Fruit fly (Drosophila melanogaster) whole organism, embryonic: ENCODE data around the gene Art8.

ENCODE experiments used
- Aef1 ChIP-seq: fragments of 200-800 bp; sonication (Bioruptor generic); IDR thresholded peaks from 3 replicates; pipeline ENCODE4 v1.3.6; 2022; ENCODE audit warnings: missing biosample characterization, missing genetic modification characterization
- CG11560 ChIP-seq: fragments of 200-800 bp; sonication (Bioruptor generic); IDR thresholded peaks from 3 replicates; pipeline ENCODE4 v1.3.6; 2022; ENCODE audit warnings: missing biosample characterization, missing genetic modification characterization
- CG18262 ChIP-seq: fragments of 200-800 bp; optimal IDR thresholded peaks from 3 replicates; lab custom pipeline; 2019; ENCODE audit warnings: missing biosample characterization, mild to moderate bottlenecking, missing genetic modification characterization, moderate library complexity
- CG18476 ChIP-seq: fragments of 200-800 bp; sonication (Bioruptor generic); optimal IDR thresholded peaks from 2 replicates; lab custom pipeline; 2016; ENCODE audit warnings: missing biosample characterization, mild to moderate bottlenecking, missing genetic modification characterization
- CG18764 ChIP-seq: fragments of 200-800 bp; sonication (Bioruptor generic); optimal IDR thresholded peaks from 3 replicates; lab custom pipeline; 2016; ENCODE audit warnings: missing biosample characterization, missing genetic modification characterization
- CG2712 ChIP-seq: fragments of 200-800 bp; optimal IDR thresholded peaks from 3 replicates; lab custom pipeline; 2019; ENCODE audit warnings: missing biosample characterization, mild to moderate bottlenecking, missing genetic modification characterization, moderate library complexity
- CG30020 ChIP-seq: fragments of 200-800 bp; optimal IDR thresholded peaks from 2 replicates; lab custom pipeline; 2019; ENCODE audit warnings: missing biosample characterization, mild to moderate bottlenecking, missing genetic modification characterization, moderate library complexity
- CG5180 ChIP-seq: fragments of 200-800 bp; sonication (Bioruptor generic); optimal IDR thresholded peaks from 3 replicates; lab custom pipeline; 2017; ENCODE audit warnings: missing biosample characterization, missing genetic modification characterization, mild to moderate bottlenecking, moderate library complexity, missing genetic modification reagents
- CG9876 ChIP-seq: fragments of 200-800 bp; sonication (Bioruptor generic); optimal IDR thresholded peaks from 2 replicates; lab custom pipeline; 2016; ENCODE audit warnings: missing biosample characterization, missing genetic modification characterization
- CoRest ChIP-seq: fragments of 200-800 bp; sonication (Bioruptor generic); optimal IDR thresholded peaks from 3 replicates; lab custom pipeline; 2018; ENCODE audit warnings: missing biosample characterization, mild to moderate bottlenecking, missing genetic modification characterization, moderate library complexity
- D ChIP-seq, 2 experiments: fragments of 200-800 bp in 1 of 2; fragments of >200 bp in 1 of 2; sonication (Bioruptor generic) in 1 of 2; optimal IDR thresholded peaks; 2 replicates in 1 of 2; 3 replicates in 1 of 2; lab custom pipeline; 2017; ENCODE audit warnings: mild to moderate bottlenecking in 1 of 2, missing biosample characterization in 1 of 2, missing genetic modification characterization in 1 of 2, missing genetic modification reagents in 1 of 2
- Dll ChIP-seq: fragments of 200-800 bp; sonication (Bioruptor generic); IDR thresholded peaks from 4 replicates; pipeline ENCODE4 v1.3.6; 2022; ENCODE audit warnings: missing biosample characterization, missing genetic modification characterization; ENCODE audit not compliant: partially characterized antibody
- Dref ChIP-seq: fragments of 200-800 bp; sonication (Bioruptor generic); IDR thresholded peaks from 2 replicates; pipeline ENCODE4 v1.3.6; 2022; ENCODE audit warnings: missing biosample characterization, missing genetic modification characterization
- Fer3 ChIP-seq: fragments of 200-800 bp; sonication (Bioruptor generic); optimal IDR thresholded peaks from 2 replicates; lab custom pipeline; 2018; ENCODE audit warnings: missing biosample characterization, mild to moderate bottlenecking, missing genetic modification characterization, moderate library complexity
- HHEX ChIP-seq: fragments of 200-800 bp; sonication (Bioruptor generic); optimal IDR thresholded peaks from 3 replicates; lab custom pipeline; 2017; ENCODE audit warnings: missing biosample characterization, mild to moderate bottlenecking, missing genetic modification characterization, missing genetic modification reagents
- Hmr ChIP-seq: fragments of 200-800 bp; sonication (Bioruptor generic); optimal IDR thresholded peaks from 3 replicates; lab custom pipeline; 2017; ENCODE audit warnings: mild to moderate bottlenecking, missing biosample characterization, missing genetic modification reagents, missing genetic modification characterization
- Lpt ChIP-seq: fragments of >200 bp; optimal IDR thresholded peaks from 2 replicates; lab custom pipeline; 2018; ENCODE audit warnings: missing biosample characterization, missing genetic modification characterization
- Mrtf ChIP-seq: fragments of 200-800 bp; sonication (Bioruptor generic); IDR thresholded peaks from 3 replicates; pipeline ENCODE4 v1.3.6; 2022; ENCODE audit warnings: missing biosample characterization, missing genetic modification characterization
- NFAT ChIP-seq: fragments of 200-800 bp; sonication (Bioruptor generic); IDR thresholded peaks from 2 replicates; pipeline ENCODE4 v1.3.6; 2022; ENCODE audit warnings: missing biosample characterization, missing genetic modification characterization
- Oli ChIP-seq: fragments of 200-800 bp; sonication (Bioruptor generic); optimal IDR thresholded peaks from 2 replicates; lab custom pipeline; 2018; ENCODE audit warnings: missing biosample characterization, mild to moderate bottlenecking, missing genetic modification characterization, moderate library complexity
- Ptx1 ChIP-seq: fragments of 200-800 bp; sonication (Bioruptor generic); IDR thresholded peaks from 2 replicates; pipeline ENCODE4 v1.3.6; 2022; ENCODE audit warnings: missing biosample characterization, missing genetic modification characterization
- Scr ChIP-seq: fragments of 200-800 bp; sonication (Bioruptor generic); IDR thresholded peaks from 2 replicates; pipeline ENCODE4 v1.3.6; 2022; ENCODE audit warnings: missing biosample characterization, missing genetic modification characterization; ENCODE audit not compliant: partially characterized antibody
- Sox100B ChIP-seq: fragments of 200-800 bp; sonication (Bioruptor generic); optimal IDR thresholded peaks from 3 replicates; lab custom pipeline; 2018; ENCODE audit warnings: missing biosample characterization, mild to moderate bottlenecking, missing genetic modification characterization
- YL-1 ChIP-seq: fragments of 200-800 bp; sonication (Bioruptor generic); optimal IDR thresholded peaks from 3 replicates; lab custom pipeline; 2017; ENCODE audit warnings: missing biosample characterization, mild to moderate bottlenecking, missing genetic modification characterization
- al ChIP-seq: fragments of 200-800 bp; sonication (Bioruptor generic); IDR thresholded peaks from 2 replicates; pipeline ENCODE4 v1.3.6; 2022; ENCODE audit warnings: missing biosample characterization, missing genetic modification characterization
- ase ChIP-seq: fragments of 200-800 bp; sonication (Bioruptor generic); IDR thresholded peaks from 3 replicates; pipeline ENCODE4 v1.3.6; 2022; ENCODE audit warnings: missing biosample characterization, missing genetic modification characterization
- br ChIP-seq: fragments of >200 bp; optimal IDR thresholded peaks from 2 replicates; lab custom pipeline; 2017
- caup ChIP-seq: fragments of 200-800 bp; sonication (Bioruptor generic); optimal IDR thresholded peaks from 3 replicates; lab custom pipeline; 2017; ENCODE audit warnings: missing biosample characterization, mild to moderate bottlenecking, missing genetic modification characterization, moderate library complexity; ENCODE audit not compliant: severe bottlenecking
- chinmo ChIP-seq: fragments of 200-800 bp; sonication (Bioruptor generic); IDR thresholded peaks from 4 replicates; pipeline ENCODE4 v1.3.6; 2022; ENCODE audit warnings: missing biosample characterization, missing genetic modification characterization; ENCODE audit not compliant: partially characterized antibody
- crol ChIP-seq: fragments of 200-800 bp; sonication (Bioruptor generic); IDR thresholded peaks from 2 replicates; pipeline ENCODE4 v1.3.6; 2022; ENCODE audit warnings: missing biosample characterization, missing genetic modification characterization
- da ChIP-seq: fragments of 200-800 bp; sonication (Bioruptor generic); optimal IDR thresholded peaks from 2 replicates; lab custom pipeline; 2016; ENCODE audit warnings: missing biosample characterization, missing genetic modification characterization
- en ChIP-seq: fragments of 200-800 bp; sonication (Bioruptor generic); optimal IDR thresholded peaks from 2 replicates; lab custom pipeline; 2016; ENCODE audit warnings: missing biosample characterization, missing genetic modification characterization
- esg ChIP-seq: fragments of 200-800 bp; sonication (Bioruptor generic); conservative IDR thresholded peaks from 2 replicates; pipeline ENCODE4 v1.3.6; 2022; ENCODE audit warnings: missing biosample characterization, missing genetic modification characterization
- eyg ChIP-seq: fragments of 200-800 bp; sonication (Bioruptor generic); optimal IDR thresholded peaks from 3 replicates; lab custom pipeline; 2016; ENCODE audit warnings: missing biosample characterization, missing genetic modification characterization
- fd102C ChIP-seq: fragments of 200-800 bp; sonication (Bioruptor generic); optimal IDR thresholded peaks from 2 replicates; lab custom pipeline; 2018; ENCODE audit warnings: missing biosample characterization, mild to moderate bottlenecking, missing genetic modification characterization, moderate library complexity
- gsb ChIP-seq: fragments of 200-800 bp; sonication (Bioruptor generic); IDR thresholded peaks from 2 replicates; pipeline ENCODE4 v1.3.6; 2022; ENCODE audit warnings: missing biosample characterization, missing genetic modification characterization
- gsb-n ChIP-seq: fragments of 200-800 bp; sonication (Bioruptor generic); optimal IDR thresholded peaks from 3 replicates; lab custom pipeline; 2018; ENCODE audit warnings: missing biosample characterization, mild to moderate bottlenecking, missing genetic modification characterization
- hkb ChIP-seq, 2 experiments: fragments of 200-800 bp in 1 of 2; fragments of >200 bp in 1 of 2; sonication (Bioruptor generic) in 1 of 2; IDR thresholded peaks in 1 of 2; optimal IDR thresholded peaks in 1 of 2; 2 replicates each; pipeline versions ENCODE4 v1.3.6 to Lab custom; 2017 to 2022; ENCODE audit warnings: missing biosample characterization in 1 of 2, missing genetic modification characterization in 1 of 2
- hth ChIP-seq: fragments of >200 bp; optimal IDR thresholded peaks from 2 replicates; lab custom pipeline; 2017; ENCODE audit warnings: inconsistent platforms
- jing ChIP-seq: fragments of 200-800 bp; sonication (Bioruptor generic); optimal IDR thresholded peaks from 2 replicates; lab custom pipeline; 2018; ENCODE audit warnings: missing biosample characterization, mild to moderate bottlenecking, missing genetic modification characterization
- knrl ChIP-seq: fragments of 200-800 bp; sonication (Bioruptor generic); IDR thresholded peaks from 3 replicates; pipeline ENCODE4 v1.3.6; 2022; ENCODE audit warnings: missing biosample characterization, missing genetic modification characterization; ENCODE audit not compliant: partially characterized antibody
- org-1 ChIP-seq: fragments of 200-800 bp; sonication (Bioruptor generic); optimal IDR thresholded peaks from 2 replicates; lab custom pipeline; 2017; ENCODE audit warnings: missing biosample characterization, missing genetic modification characterization
- pho ChIP-seq: fragments of 200-800 bp; sonication (Bioruptor generic); optimal IDR thresholded peaks from 2 replicates; lab custom pipeline; 2016; ENCODE audit warnings: missing biosample characterization, missing genetic modification characterization
- pnt ChIP-seq: fragments of 200-800 bp; sonication (Bioruptor generic); optimal IDR thresholded peaks from 3 replicates; lab custom pipeline; 2016; ENCODE audit warnings: missing biosample characterization, missing genetic modification characterization
- run ChIP-seq: fragments of 200-800 bp; sonication (Bioruptor generic); optimal IDR thresholded peaks from 3 replicates; lab custom pipeline; 2018; ENCODE audit warnings: missing biosample characterization, mild to moderate bottlenecking, missing genetic modification characterization
- salm ChIP-seq: fragments of 200-800 bp; sonication (Bioruptor generic); optimal IDR thresholded peaks from 2 replicates; lab custom pipeline; 2018; ENCODE audit warnings: missing biosample characterization, mild to moderate bottlenecking, missing genetic modification characterization
- tio ChIP-seq: fragments of 200-800 bp; sonication (Bioruptor generic); optimal IDR thresholded peaks from 2 replicates; lab custom pipeline; 2017; ENCODE audit warnings: missing biosample characterization, missing genetic modification characterization, inconsistent platforms
- twi ChIP-seq: fragments of 200-800 bp; optimal IDR thresholded peaks from 2 replicates; lab custom pipeline; 2019; ENCODE audit warnings: missing biosample characterization, mild to moderate bottlenecking, missing genetic modification characterization, moderate library complexity
- zfh1 ChIP-seq: fragments of 200-800 bp; sonication (Bioruptor generic); IDR thresholded peaks from 3 replicates; pipeline ENCODE4 v1.3.6; 2022; ENCODE audit warnings: missing biosample characterization, missing genetic modification characterization

Art8 gene

DNA sequence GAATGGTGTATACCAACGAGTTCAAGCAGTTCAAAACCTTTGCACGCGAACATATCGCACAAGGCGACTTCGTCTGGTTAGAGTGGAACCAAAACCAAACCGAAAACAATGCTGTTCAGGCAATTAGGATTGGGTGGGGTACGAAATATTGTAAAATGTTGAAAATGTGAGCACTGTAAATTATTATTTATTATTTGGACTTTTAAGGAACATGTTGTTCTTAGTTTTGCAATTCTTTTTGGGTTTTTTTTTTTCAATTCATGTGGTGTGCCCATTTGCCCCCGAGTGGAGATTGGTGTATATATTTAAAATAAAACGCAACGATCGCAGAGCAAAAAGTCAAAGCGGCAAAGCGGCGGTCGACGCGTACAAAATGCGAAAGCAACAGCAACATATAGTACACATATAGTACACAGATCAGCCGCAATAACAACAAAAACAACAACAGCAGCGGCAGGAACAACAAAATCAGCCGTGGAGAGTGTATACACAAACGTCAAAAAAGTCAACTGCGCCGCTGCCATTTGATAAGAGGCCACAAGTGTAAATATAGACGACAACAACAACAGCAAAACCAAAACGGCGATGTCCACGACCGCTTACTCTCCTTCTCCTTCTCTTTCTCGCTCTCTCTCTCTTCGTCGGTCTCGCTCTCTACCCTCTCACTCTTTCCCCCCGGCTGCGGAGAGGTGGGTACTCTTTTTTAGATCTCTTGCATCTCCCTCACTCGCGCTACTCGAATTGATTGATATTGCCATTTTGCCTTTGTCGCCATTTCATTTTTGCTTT is 34.0 kb upstream of the Art8 start (continued):
- no peak for TF ChIP-seq gsb-n
- peak; percentile 7 for TF ChIP-seq YL-1
- no peak for TF ChIP-seq knrl
- no peak for TF ChIP-seq Mrtf (GFP tag; lab: Robert Waterston, UW)
- TF ChIP-seq CG5180 (GFP tag; lab: Kevin White, UChicago) = peak; percentile 58
- no peak for TF ChIP-seq D (optimal IDR thresholded peaks at IDR 0.05; lab: Kevin White, UChicago)
- TF ChIP-seq D (GFP tag; optimal IDR thresholded peaks at IDR 0.05; lab: Kevin White, UChicago) = no peak
- peak; percentile 74 for TF ChIP-seq Aef1 (GFP tag; lab: Robert Waterston, UW)
- TF ChIP-seq ase (GFP tag; lab: Robert Waterston, UW) = no peak
- TF ChIP-seq CG11560 (tag; lab: Robert Waterston, UW) = no peak
- TF ChIP-seq twi = no peak
- TF ChIP-seq caup (GFP tag; lab: Kevin White, UChicago) = peak; percentile 52
- no peak for TF ChIP-seq Scr (GFP tag; lab: Robert Waterston, UW)
- TF ChIP-seq CG18764 = no peak
- TF ChIP-seq esg (GFP tag; lab: Robert Waterston, UW) = no peak
- no peak for TF ChIP-seq gsb (GFP tag; lab: Robert Waterston, UW)
- TF ChIP-seq org-1 (GFP tag; lab: Kevin White, UChicago) = peak; percentile 55
- no peak for TF ChIP-seq Dref (GFP tag; lab: Robert Waterston, UW)
- no peak for TF ChIP-seq da (GFP tag; lab: Kevin White, UChicago)
- no peak; the same call in 2 of the 3 replicates for TF ChIP-seq zfh1 (GFP tag; lab: Robert Waterston, UW)
- TF ChIP-seq HHEX (GFP tag; lab: Kevin White, UChicago) = peak; percentile 66
- no peak for TF ChIP-seq pnt (GFP tag; lab: Kevin White, UChicago)
- no peak for TF ChIP-seq Dll (GFP tag; lab: Robert Waterston, UW)
- TF ChIP-seq CG30020 (tag; lab: Kevin White, UChicago) = no peak
- 0 out of 2 replicates have a peak, but pooled peaks have one; percentile 18 for TF ChIP-seq al (GFP tag; lab: Robert Waterston, UW)
- TF ChIP-seq chinmo (GFP tag; lab: Robert Waterston, UW) = peak; percentile 71; the same call in 1 of the 4 replicates
- no peak for TF ChIP-seq Lpt (GFP tag; lab: Kevin White, UChicago)
- peak; percentile 45 for TF ChIP-seq tio (GFP tag; lab: Kevin White, UChicago)
- peak; percentile 93 for TF ChIP-seq crol (GFP tag; lab: Robert Waterston, UW)
- peak; percentile 21 for TF ChIP-seq pho
- TF ChIP-seq Sox100B (GFP tag; lab: Kevin White, UChicago) = peak; percentile 14
- peak; percentile 16 for TF ChIP-seq CG2712
- no peak for TF ChIP-seq en
- TF ChIP-seq fd102C (GFP tag; lab: Kevin White, UChicago) = no peak
- TF ChIP-seq Hmr (GFP tag; lab: Kevin White, UChicago) = peak; percentile 74
- peak; percentile 21 for TF ChIP-seq Fer3 (tag; lab: Kevin White, UChicago)
- no peak for TF ChIP-seq eyg (GFP tag; lab: Kevin White, UChicago)
- no peak for TF ChIP-seq CG18476 (GFP tag; lab: Kevin White, UChicago)
- no peak for TF ChIP-seq hth
- TF ChIP-seq Oli = peak; percentile 48
- no peak for TF ChIP-seq hkb (optimal IDR thresholded peaks at IDR 0.05; lab: Kevin White, UChicago)
- no peak for TF ChIP-seq hkb (GFP tag; IDR thresholded peaks at IDR 0.05; lab: Robert Waterston, UW)
- peak; percentile 26 for TF ChIP-seq CG18262 (tag; lab: Kevin White, UChicago)
- peak; percentile 12 for TF ChIP-seq CoRest
- TF ChIP-seq jing (GFP tag; lab: Kevin White, UChicago) = no peak
- no peak for TF ChIP-seq CG9876
- TF ChIP-seq run = no peak
- TF ChIP-seq salm = no peak
- no peak for TF ChIP-seq br
- TF ChIP-seq Ptx1 = peak; percentile 36; the same call in 1 of the 2 replicates
- no peak for TF ChIP-seq NFAT (GFP tag; lab: Robert Waterston, UW)
